Fruit fly (Drosophila melanogaster): ENCODE results near the gene CG8507.

DNA sequence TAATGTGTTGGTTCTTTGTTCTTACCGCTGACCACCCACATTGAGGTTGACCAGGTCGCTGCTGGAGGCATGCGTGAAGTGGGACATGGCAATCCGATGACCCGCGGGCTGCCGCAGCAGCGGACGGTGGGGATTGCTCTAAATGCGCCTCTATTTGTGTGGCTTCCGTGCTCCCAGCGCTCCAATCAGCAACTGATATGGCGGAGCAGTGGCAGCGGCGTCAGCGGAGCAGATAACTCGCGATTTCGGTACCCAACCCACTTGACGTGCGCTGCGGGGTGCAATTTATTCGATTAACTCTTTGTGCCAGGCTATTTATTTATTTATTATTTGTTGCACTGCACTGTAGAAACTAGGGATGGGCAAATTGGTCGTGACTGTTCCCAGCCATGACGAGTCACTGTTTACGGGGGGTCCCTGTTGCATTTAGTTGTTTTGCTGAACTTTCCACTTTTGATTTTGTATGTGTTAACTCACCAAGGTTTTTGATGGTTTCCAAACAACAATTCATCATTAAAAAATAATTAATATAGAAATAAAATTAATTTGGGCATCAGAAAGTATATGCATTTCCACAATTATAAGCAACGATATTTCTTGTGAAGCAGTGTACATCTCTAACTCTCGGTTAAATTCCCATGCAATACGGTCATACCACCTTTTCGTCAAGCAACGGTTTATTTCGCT, 9.5 kb downstream of the CG8507 start, which contains the start of the genes CG9467 and CG8526:
- TF ChIP-seq Dif (GFP tag; optimal IDR thresholded peaks at IDR 0.05; ENCODE audit: partially characterized antibody) = no peak
- TF ChIP-seq dmrt93B (GFP tag; optimal IDR thresholded peaks at IDR 0.05) = no peak
- no peak for TF ChIP-seq lola (GFP tag; optimal IDR thresholded peaks at IDR 0.05)
- TF ChIP-seq Vsx2 (GFP tag; optimal IDR thresholded peaks at IDR 0.05; ENCODE audit: partially characterized antibody) = no peak
- no peak for TF ChIP-seq CG32264 (GFP tag; optimal IDR thresholded peaks at IDR 0.05)
- TF ChIP-seq CG9705 (GFP tag; optimal IDR thresholded peaks at IDR 0.05) = peak; percentile 60
- no peak for TF ChIP-seq br (GFP tag; optimal IDR thresholded peaks at IDR 0.05)
- TF ChIP-seq Myc (optimal IDR thresholded peaks at IDR 0.05) = peak; percentile 55
